Worm (Caenorhabditis elegans) whole organism, L1 larva: ENCODE data around the gene D1053.3.

Experiments used
- C16A3.4 ChIP-seq: fragments of 150-350 bp; optimal IDR thresholded peaks from 2 replicates; lab custom pipeline; 2014; ENCODE audit warnings: missing biosample characterization, missing genetic modification characterization
- F16B12.6 ChIP-seq: fragments of 150-350 bp; optimal IDR thresholded peaks from 2 replicates; lab custom pipeline; 2014; ENCODE audit warnings: missing biosample characterization, missing genetic modification characterization
- aly-2 ChIP-seq: fragments of 150-350 bp; optimal IDR thresholded peaks from 2 replicates; lab custom pipeline; 2014; ENCODE audit warnings: missing biosample characterization, missing genetic modification characterization
- ceh-82 ChIP-seq, 3 experiments: fragments of 150-350 bp in 1 of 3; sonication (generic microtip) in 2 of 3; optimal IDR thresholded peaks; 2 replicates each; lab custom pipeline; 2014 to 2017; ENCODE audit warnings: missing biosample characterization in 3 of 3, missing genetic modification characterization in 3 of 3
- ceh-88 ChIP-seq: fragments of 200-800 bp; sonication (Bioruptor generic); IDR thresholded peaks from 2 replicates; pipeline ENCODE4 v1.3.6; 2022; ENCODE audit warnings: missing genetic modification characterization, missing compliant biosample characterization
- dpl-1 ChIP-seq, 3 experiments: fragments of 150-350 bp in 2 of 3; sonication (generic microtip) in 1 of 3; optimal IDR thresholded peaks; 2 replicates each; lab custom pipeline; 2014 to 2017; ENCODE audit warnings: missing biosample characterization in 3 of 3, missing genetic modification characterization in 3 of 3, missing genetic modification reagents in 3 of 3
- dsc-1 ChIP-seq: sonication (generic microtip); optimal IDR thresholded peaks from 2 replicates; lab custom pipeline; 2016; ENCODE audit warnings: mild to moderate bottlenecking, missing genetic modification characterization, missing compliant biosample characterization
- efl-1 ChIP-seq, 4 experiments: fragments of 150-350 bp; optimal IDR thresholded peaks in 3 of 4; peaks in 1 of 4; 1 replicate in 1 of 4; 2 replicates in 3 of 4; lab custom pipeline; 2014; ENCODE audit warnings: missing biosample characterization in 2 of 4, missing genetic modification characterization in 2 of 4, missing genetic modification reagents in 2 of 4
- egl-13 ChIP-seq: sonication (generic microtip); optimal IDR thresholded peaks from 2 replicates; lab custom pipeline; 2016; ENCODE audit warnings: missing genotype, missing genetic modification reagents, missing genetic modification characterization, missing compliant biosample characterization
- elt-2 ChIP-seq: sonication (generic microtip); optimal IDR thresholded peaks from 2 replicates; lab custom pipeline; 2016; ENCODE audit warnings: missing genetic modification characterization, mild to moderate bottlenecking, inconsistent platforms, missing compliant biosample characterization, missing genetic modification reagents
- elt-3 ChIP-seq, 6 experiments: fragments of 150-350 bp in 1 of 6; sonication (generic microtip); optimal IDR thresholded peaks; 2 replicates each; lab custom pipeline; 2017 to 2018; ENCODE audit warnings: missing biosample characterization in 6 of 6, missing genetic modification characterization in 6 of 6, inconsistent platforms in 1 of 6
- fkh-10 ChIP-seq: sonication (generic microtip); optimal IDR thresholded peaks from 2 replicates; lab custom pipeline; 2017; ENCODE audit warnings: missing biosample characterization, missing genetic modification reagents, missing genetic modification characterization
- fkh-8 ChIP-seq: sonication (generic microtip); optimal IDR thresholded peaks from 2 replicates; lab custom pipeline; 2016; ENCODE audit warnings: mild to moderate bottlenecking, missing genetic modification characterization, missing compliant biosample characterization
- grh-1 ChIP-seq: fragments of 200-800 bp; sonication (Bioruptor generic); IDR thresholded peaks from 2 replicates; pipeline ENCODE4 v1.3.6; 2022; ENCODE audit warnings: missing genetic modification reagents, missing genetic modification characterization, missing compliant biosample characterization
- hlh-4 ChIP-seq: sonication (generic microtip); optimal IDR thresholded peaks from 2 replicates; lab custom pipeline; 2016; ENCODE audit warnings: mild to moderate bottlenecking, missing genetic modification characterization, missing compliant biosample characterization
- hpl-2 ChIP-seq: fragments of 150-350 bp; optimal IDR thresholded peaks from 2 replicates; lab custom pipeline; 2014; ENCODE audit warnings: missing biosample characterization, missing genetic modification reagents, missing genetic modification characterization
- irx-1 ChIP-seq: sonication (generic microtip); optimal IDR thresholded peaks from 2 replicates; lab custom pipeline; 2016; ENCODE audit warnings: missing genetic modification characterization, missing compliant biosample characterization
- isw-1 ChIP-seq: fragments of 200-800 bp; sonication (Bioruptor generic); IDR thresholded peaks from 2 replicates; pipeline ENCODE4 v1.3.6; 2022; ENCODE audit warnings: missing genetic modification characterization, missing compliant biosample characterization
- jun-1 ChIP-seq: fragments of 150-350 bp; optimal IDR thresholded peaks from 2 replicates; lab custom pipeline; 2014; ENCODE audit warnings: missing biosample characterization, missing genetic modification reagents, missing genetic modification characterization
- lin-13 ChIP-seq: fragments of 150-350 bp; optimal IDR thresholded peaks from 2 replicates; lab custom pipeline; 2014; ENCODE audit warnings: missing biosample characterization, missing genetic modification reagents, missing genetic modification characterization
- lin-14 ChIP-seq: fragments of 200-800 bp; sonication (Bioruptor generic); optimal IDR thresholded peaks from 2 replicates; lab custom pipeline; 2018; ENCODE audit warnings: mild to moderate bottlenecking, missing genetic modification characterization, moderate library complexity, missing compliant biosample characterization
- lin-35 ChIP-seq, 2 experiments: fragments of 150-350 bp; optimal IDR thresholded peaks; 2 replicates each; lab custom pipeline; 2014; ENCODE audit warnings: missing biosample characterization in 2 of 2, missing genetic modification characterization in 2 of 2, missing genetic modification reagents in 2 of 2
- lin-39 ChIP-seq: fragments of 150-350 bp; optimal IDR thresholded peaks from 2 replicates; lab custom pipeline; 2014; ENCODE audit warnings: missing biosample characterization, missing genetic modification reagents, missing genetic modification characterization
- lir-3 ChIP-seq: sonication (generic microtip); optimal IDR thresholded peaks from 2 replicates; lab custom pipeline; 2016; ENCODE audit warnings: mild to moderate bottlenecking, missing genetic modification characterization, moderate library complexity, missing compliant biosample characterization; ENCODE audit not compliant: poor library complexity
- mab-9 ChIP-seq: fragments of 200-800 bp; sonication (Bioruptor generic); IDR thresholded peaks from 2 replicates; pipeline ENCODE4 v1.3.6; 2022; ENCODE audit warnings: missing genetic modification reagents, missing genetic modification characterization, missing compliant biosample characterization
- mdl-1 ChIP-seq, 2 experiments: fragments of 150-350 bp; optimal IDR thresholded peaks; 2 replicates each; lab custom pipeline; 2014 to 2017; ENCODE audit warnings: missing biosample characterization in 2 of 2, missing genetic modification characterization in 2 of 2, inconsistent platforms in 1 of 2
- mef-2 ChIP-seq: fragments of 150-350 bp; optimal IDR thresholded peaks from 2 replicates; lab custom pipeline; 2014; ENCODE audit warnings: missing biosample characterization, missing genetic modification characterization
- mep-1 ChIP-seq: fragments of 150-350 bp; optimal IDR thresholded peaks from 2 replicates; lab custom pipeline; 2014; ENCODE audit warnings: missing biosample characterization, missing genetic modification characterization
- nhr-12 ChIP-seq: sonication (generic microtip); optimal IDR thresholded peaks from 2 replicates; lab custom pipeline; 2017; ENCODE audit warnings: missing biosample characterization, missing genetic modification characterization
- nhr-19 ChIP-seq: fragments of 200-800 bp; sonication (Bioruptor generic); conservative IDR thresholded peaks from 2 replicates; pipeline ENCODE4 v1.3.6; 2022; ENCODE audit warnings: missing genetic modification characterization, missing compliant biosample characterization
- nhr-20 ChIP-seq: sonication (generic microtip); optimal IDR thresholded peaks from 2 replicates; lab custom pipeline; 2016; ENCODE audit warnings: mild to moderate bottlenecking, missing genetic modification characterization, missing compliant biosample characterization
- nhr-28 ChIP-seq: fragments of 150-350 bp; optimal IDR thresholded peaks from 2 replicates; lab custom pipeline; 2014; ENCODE audit warnings: missing biosample characterization, missing genetic modification characterization
- nhr-47 ChIP-seq: sonication (generic microtip); optimal IDR thresholded peaks from 2 replicates; lab custom pipeline; 2016; ENCODE audit warnings: mild to moderate bottlenecking, missing genetic modification characterization, moderate library complexity, missing compliant biosample characterization
- nhr-71 ChIP-seq: sonication (generic microtip); optimal IDR thresholded peaks from 2 replicates; lab custom pipeline; 2016; ENCODE audit warnings: mild to moderate bottlenecking, missing genetic modification characterization, moderate library complexity, missing compliant biosample characterization
- nhr-76 ChIP-seq: sonication (generic microtip); optimal IDR thresholded peaks from 2 replicates; lab custom pipeline; 2017; ENCODE audit warnings: missing biosample characterization, missing genetic modification characterization
- nhr-77 ChIP-seq: fragments of 150-350 bp; optimal IDR thresholded peaks from 2 replicates; lab custom pipeline; 2014; ENCODE audit warnings: missing biosample characterization, missing genetic modification characterization
- nhr-90 ChIP-seq: sonication (generic microtip); optimal IDR thresholded peaks from 2 replicates; lab custom pipeline; 2016; ENCODE audit warnings: mild to moderate bottlenecking, missing genetic modification characterization, missing compliant biosample characterization; ENCODE audit not compliant: poor library complexity
- rnt-1 ChIP-seq: sonication (generic microtip); optimal IDR thresholded peaks from 2 replicates; lab custom pipeline; 2016; ENCODE audit warnings: mild to moderate bottlenecking, missing genetic modification characterization, moderate library complexity, missing compliant biosample characterization
- skn-1 ChIP-seq: fragments of 150-350 bp; optimal IDR thresholded peaks from 2 replicates; lab custom pipeline; 2014; ENCODE audit warnings: missing biosample characterization, missing genetic modification characterization
- snpc-4 ChIP-seq: fragments of 150-350 bp; optimal IDR thresholded peaks from 2 replicates; lab custom pipeline; 2014; ENCODE audit warnings: missing biosample characterization, missing genetic modification characterization
- snu-23 ChIP-seq: sonication (generic microtip); optimal IDR thresholded peaks from 2 replicates; lab custom pipeline; 2016; ENCODE audit warnings: missing genetic modification characterization, missing compliant biosample characterization
- sox-4 ChIP-seq: sonication (generic microtip); optimal IDR thresholded peaks from 2 replicates; lab custom pipeline; 2016; ENCODE audit warnings: missing genetic modification characterization, missing compliant biosample characterization
- swsn-7 ChIP-seq: sonication (generic microtip); optimal IDR thresholded peaks from 2 replicates; lab custom pipeline; 2016; ENCODE audit warnings: missing genetic modification characterization, missing compliant biosample characterization
- unc-130 ChIP-seq: fragments of 150-350 bp; optimal IDR thresholded peaks from 2 replicates; lab custom pipeline; 2017; ENCODE audit warnings: missing biosample characterization, missing genetic modification characterization, inconsistent platforms
- unc-30 ChIP-seq: sonication (generic microtip); optimal IDR thresholded peaks from 2 replicates; lab custom pipeline; 2017; ENCODE audit warnings: missing biosample characterization, missing genetic modification characterization
- unc-86 ChIP-seq: sonication (generic microtip); optimal IDR thresholded peaks from 2 replicates; lab custom pipeline; 2016; ENCODE audit warnings: missing genetic modification characterization, missing compliant biosample characterization
- unc-98 ChIP-seq: fragments of 200-800 bp; sonication (Bioruptor generic); IDR thresholded peaks from 2 replicates; pipeline ENCODE4 v1.3.6; 2022; ENCODE audit warnings: missing genetic modification characterization, missing compliant biosample characterization
- vab-15 ChIP-seq: sonication (generic microtip); optimal IDR thresholded peaks from 2 replicates; lab custom pipeline; 2017; ENCODE audit warnings: missing genotype, mild to moderate bottlenecking, missing genetic modification characterization, missing compliant biosample characterization
- zag-1 ChIP-seq: fragments of 150-350 bp; optimal IDR thresholded peaks from 2 replicates; lab custom pipeline; 2014; ENCODE audit warnings: missing biosample characterization, missing genetic modification characterization
- zip-4 ChIP-seq: fragments of 200-800 bp; sonication (Bioruptor generic); optimal IDR thresholded peaks from 2 replicates; lab custom pipeline; 2018; ENCODE audit warnings: mild to moderate bottlenecking, missing genetic modification characterization, moderate library complexity, missing compliant biosample characterization
- ztf-11 ChIP-seq, 2 experiments: sonication (generic microtip); optimal IDR thresholded peaks; 2 replicates each; lab custom pipeline; 2016 to 2017; ENCODE audit warnings: missing genetic modification characterization in 2 of 2, missing biosample characterization in 1 of 2, missing compliant biosample characterization in 1 of 2
- ztf-4 ChIP-seq: fragments of 150-350 bp; optimal IDR thresholded peaks from 2 replicates; lab custom pipeline; 2014; ENCODE audit warnings: missing biosample characterization, missing genetic modification characterization

Gene D1053.3

ce11 chrX:11757666-11758065, 20.7 kb upstream of the D1053.3 start:
- TF ChIP-seq jun-1 (tag; lab: Kevin White, UChicago) (peak; percentile 65), swsn-7 (peak; percentile 69), ceh-82 (tag; optimal IDR thresholded peaks at IDR 0.05; lab: Kevin White, UChicago) (peak; percentile 27 to 69 (median 61)), fkh-10 (GFP tag; lab: Kevin White, UChicago) (peak; percentile 14), lin-14 (GFP tag; lab: Kevin White, UChicago) (peak; percentile 75), dsc-1 (peak; percentile 77), grh-1 (no peak), lir-3 (tag; lab: Kevin White, UChicago) (peak; percentile 46), dpl-1 (GFP tag; optimal IDR thresholded peaks at IDR 0.05; lab: Kevin White, UChicago) (peak in 1 of 3 experiments; percentile 11), nhr-47 (tag; lab: Kevin White, UChicago) (peak; percentile 79), nhr-12 (tag; lab: Kevin White, UChicago) (no peak), unc-98 (no peak), egl-13 (tag; lab: Kevin White, UChicago) (peak; percentile 63), isw-1 (GFP tag; lab: Robert Waterston, UW) (peak; percentile 28; the same call in 1 of the 2 replicates), vab-15 (tag; lab: Kevin White, UChicago) (no peak), hlh-4 (no peak), F16B12.6 (tag; lab: Kevin White, UChicago) (no peak), unc-30 (tag; lab: Kevin White, UChicago) (no peak), nhr-28 (tag; lab: Kevin White, UChicago) (no peak), nhr-71 (peak; percentile 77), snpc-4 (tag; lab: Kevin White, UChicago) (no peak), mef-2 (tag; lab: Kevin White, UChicago) (no peak), lin-39 (no peak), unc-130 (peak; percentile 30), zag-1 (tag; lab: Kevin White, UChicago) (no peak), mab-9 (GFP tag; lab: Robert Waterston, UW) (no peak), elt-3 (tag; optimal IDR thresholded peaks at IDR 0.05; lab: Kevin White, UChicago) (peak in 1 of 6 experiments; percentile 22), efl-1 (optimal IDR thresholded peaks at IDR 0.05; lab: Kevin White, UChicago) (peak in 1 of 2 experiments; percentile 17), efl-1 (GFP tag; optimal IDR thresholded peaks at IDR 0.05 in 1 of 2; lab: Kevin White, UChicago) (peak in 1 of 2 experiments; percentile 80), unc-86 (tag; lab: Kevin White, UChicago) (peak; percentile 37), aly-2 (tag; lab: Kevin White, UChicago) (no peak), mdl-1 (tag; optimal IDR thresholded peaks at IDR 0.05; lab: Kevin White, UChicago) (peak in 1 of 2 experiments; percentile 59), nhr-90 (tag; lab: Kevin White, UChicago) (peak; percentile 69), hpl-2 (GFP tag; lab: Kevin White, UChicago) (no peak), lin-35 (GFP tag; optimal IDR thresholded peaks at IDR 0.05; lab: Kevin White, UChicago) (peak in 1 of 2 experiments; percentile 27), ztf-4 (tag; lab: Kevin White, UChicago) (peak; percentile 26), nhr-76 (tag; lab: Kevin White, UChicago) (no peak), nhr-20 (tag; lab: Kevin White, UChicago) (peak; percentile 72), elt-2 (tag; lab: Kevin White, UChicago) (peak; percentile 42), C16A3.4 (tag; lab: Kevin White, UChicago) (peak; percentile 65), zip-4 (no peak), sox-4 (tag; lab: Kevin White, UChicago) (peak; percentile 11), irx-1 (tag; lab: Kevin White, UChicago) (peak; percentile 7), mep-1 (tag; lab: Kevin White, UChicago) (peak; percentile 57), lin-13 (peak; percentile 40), fkh-8 (tag; lab: Kevin White, UChicago) (peak; percentile 68), skn-1 (tag; lab: Kevin White, UChicago) (peak; percentile 46), ztf-11 (tag; optimal IDR thresholded peaks at IDR 0.05; lab: Kevin White, UChicago) (no peak), snu-23 (GFP tag; lab: Kevin White, UChicago) (peak; percentile 83), ceh-88 (peak; percentile 30; the same call in 1 of the 2 replicates), nhr-19 (GFP tag; lab: Robert Waterston, UW) (peak; percentile 60), nhr-77 (peak; percentile 51), rnt-1 (tag; lab: Kevin White, UChicago) (peak; percentile 26)
